Fruit fly (Drosophila melanogaster): ENCODE measurements around the gene sstn.
A peak's percentile ranks its signal among the peaks of the same experiment; 100 is the strongest.

Gene sstn

dm6 chr3L:15073680-15074079, 20.8 kb downstream of the sstn start (continued):
- TF ChIP-seq CG10209 (GFP tag; optimal IDR thresholded peaks at IDR 0.05) (no peak), sug (tag; optimal IDR thresholded peaks at IDR 0.05) (peak; percentile 44), phol (tag; optimal IDR thresholded peaks at IDR 0.05) (no peak), ro (GFP tag; IDR thresholded peaks at IDR 0.05) (no peak), HLHmδ (GFP tag; optimal IDR thresholded peaks at IDR 0.05) (no peak), CoRest (tag; optimal IDR thresholded peaks at IDR 0.05) (no peak), CG12659 (GFP tag; optimal IDR thresholded peaks at IDR 0.05) (no peak), fu2 (GFP tag; optimal IDR thresholded peaks at IDR 0.05) (no peak), so (GFP tag; IDR thresholded peaks at IDR 0.05) (no peak; the same call in 2 of the 3 replicates), CG2202 (tag; optimal IDR thresholded peaks at IDR 0.05) (no peak), CG12769 (tag; optimal IDR thresholded peaks at IDR 0.05) (peak; percentile 64), Med (GFP tag) (no peak), CG30431 (GFP tag; optimal IDR thresholded peaks at IDR 0.05) (no peak), kah (GFP tag; optimal IDR thresholded peaks at IDR 0.05) (peak; percentile 83), grn (GFP tag; optimal IDR thresholded peaks at IDR 0.05) (no peak), C15 (GFP tag; IDR thresholded peaks at IDR 0.05) (no peak), Sin3A (optimal IDR thresholded peaks at IDR 0.05) (no peak), CG34376 (GFP tag; optimal IDR thresholded peaks at IDR 0.05) (no peak), CG30020 (tag; optimal IDR thresholded peaks at IDR 0.05) (no peak), CG18476 (GFP tag; optimal IDR thresholded peaks at IDR 0.05) (no peak), CG12104 (GFP tag; optimal IDR thresholded peaks at IDR 0.05) (no peak), CG7928 (GFP tag; optimal IDR thresholded peaks at IDR 0.05) (no peak), Tbp (GFP tag; optimal IDR thresholded peaks at IDR 0.05) (no peak), p53 (GFP tag; optimal IDR thresholded peaks at IDR 0.05) (no peak), bsh (GFP tag; optimal IDR thresholded peaks at IDR 0.05) (no peak), fru (optimal IDR thresholded peaks at IDR 0.05) (no peak), CG10543 (GFP tag; optimal IDR thresholded peaks at IDR 0.05) (peak; percentile 41), Nf-YB (GFP tag; optimal IDR thresholded peaks at IDR 0.05) (no peak), mirr (GFP tag; optimal IDR thresholded peaks at IDR 0.05) (no peak), nom (GFP tag; optimal IDR thresholded peaks at IDR 0.05) (no peak), Mrtf (GFP tag; IDR thresholded peaks at IDR 0.05) (no peak), CG3163 (GFP tag; optimal IDR thresholded peaks at IDR 0.05) (no peak), CG15601 (tag; optimal IDR thresholded peaks at IDR 0.05) (peak; percentile 64), CG43689 (GFP tag; IDR thresholded peaks at IDR 0.05) (no peak), jigr1 (GFP tag; IDR thresholded peaks at IDR 0.05) (no peak), CG31388 (GFP tag; optimal IDR thresholded peaks at IDR 0.05) (no peak), Ptx1 (GFP tag; IDR thresholded peaks at IDR 0.05) (no peak), CG6813 (GFP tag; optimal IDR thresholded peaks at IDR 0.05) (no peak), chn (GFP tag; optimal IDR thresholded peaks at IDR 0.05) (no peak), Mes4 (GFP tag; optimal IDR thresholded peaks at IDR 0.05) (no peak), CG7839 (tag; optimal IDR thresholded peaks at IDR 0.05) (no peak), CTCF (GFP tag; optimal IDR thresholded peaks at IDR 0.05) (no peak), Bdp1 (GFP tag; optimal IDR thresholded peaks at IDR 0.05) (no peak)

- TF ChIP-seq CG6791 (GFP tag; IDR thresholded peaks at IDR 0.05; ENCODE audit: partially characterized antibody) (peak; percentile 47; the same call in 1 of the 3 replicates), CG32772 (GFP tag; IDR thresholded peaks at IDR 0.05) (no peak), CG31365 (tag; optimal IDR thresholded peaks at IDR 0.05) (peak; percentile 3), knrl (GFP tag; IDR thresholded peaks at IDR 0.05; ENCODE audit: partially characterized antibody) (0 out of 3 replicates have a peak, but pooled peaks have one; percentile 26), slou (GFP tag; optimal IDR thresholded peaks at IDR 0.05) (no peak), CG12071 (GFP tag; optimal IDR thresholded peaks at IDR 0.05) (no peak), ato (GFP tag; IDR thresholded peaks at IDR 0.05; ENCODE audit: partially characterized antibody) (0 out of 2 replicates have a peak, but pooled peaks have one; percentile 46), pzg (GFP tag; optimal IDR thresholded peaks at IDR 0.05) (peak; percentile 11), CG4820 (GFP tag; optimal IDR thresholded peaks at IDR 0.05) (no peak), bbx (GFP tag; IDR thresholded peaks at IDR 0.05; ENCODE audit: partially characterized antibody) (peak; percentile 52; the same call in 1 of the 2 replicates), gcm (GFP tag; optimal IDR thresholded peaks at IDR 0.05) (peak; percentile 11), CG2199 (GFP tag; IDR thresholded peaks at IDR 0.05) (0 out of 3 replicates have a peak, but pooled peaks have one; percentile 52)
These were observed 22.4 kb downstream of the sstn start for dm6 chr3L:15072149-15072548.
